Worm (Caenorhabditis elegans) whole organism, L4/young adult: ENCODE measurements around the gene dcs-1.

Source experiments
- dao-5 ChIP-seq: sonication (generic microtip); optimal IDR thresholded peaks from 2 replicates; lab custom pipeline; 2016; ENCODE audit warnings: missing genotype, missing genetic modification characterization, moderate library complexity, missing compliant biosample characterization
- him-1 ChIP-seq: sonication (generic microtip); optimal IDR thresholded peaks from 2 replicates; lab custom pipeline; 2016; ENCODE audit warnings: missing genotype, missing genetic modification reagents, missing genetic modification characterization, missing compliant biosample characterization

- no peak for TF ChIP-seq him-1
- TF ChIP-seq dao-5 (tag; lab: Kevin White, UChicago): no peak
These were observed 16.2 kb downstream of the dcs-1 start for ce11 chrV:20074345-20074744.
